Worm (Caenorhabditis elegans) whole organism, late embryonic: ENCODE results near the gene ucr-1.

Experiments used
- C08G9.2 ChIP-seq: sonication (generic microtip); optimal IDR thresholded peaks from 2 replicates; lab custom pipeline; 2016; ENCODE audit warnings: mild to moderate bottlenecking, missing genetic modification characterization, moderate library complexity, missing compliant biosample characterization
- C38D4.7 ChIP-seq: fragments of 200-800 bp; sonication (Bioruptor generic); optimal IDR thresholded peaks from 2 replicates; lab custom pipeline; 2018; ENCODE audit warnings: mild to moderate bottlenecking, missing genetic modification characterization, moderate library complexity, missing compliant biosample characterization
- K02D7.2 ChIP-seq: sonication (generic microtip); optimal IDR thresholded peaks from 2 replicates; lab custom pipeline; 2017; ENCODE audit warnings: mild to moderate bottlenecking, missing genetic modification characterization, missing compliant biosample characterization
- K09A11.1 ChIP-seq: sonication (generic microtip); optimal IDR thresholded peaks from 2 replicates; lab custom pipeline; 2017; ENCODE audit warnings: antibody characterized with exemption, mild to moderate bottlenecking, missing genetic modification characterization, missing compliant biosample characterization; ENCODE audit not compliant: insufficient read depth
- ama-1 ChIP-seq: fragments of 150-350 bp; optimal IDR thresholded peaks from 2 replicates; lab custom pipeline; 2014
- ceh-14 ChIP-seq: sonication (generic microtip); optimal IDR thresholded peaks from 2 replicates; lab custom pipeline; 2016; ENCODE audit warnings: missing genotype, missing genetic modification characterization, missing compliant biosample characterization
- ceh-18 ChIP-seq: sonication (generic microtip); optimal IDR thresholded peaks from 2 replicates; lab custom pipeline; 2016; ENCODE audit warnings: missing genetic modification characterization, missing compliant biosample characterization
- ceh-2 ChIP-seq: sonication (generic microtip); optimal IDR thresholded peaks from 2 replicates; lab custom pipeline; 2016; ENCODE audit warnings: missing genotype, missing genetic modification characterization, missing compliant biosample characterization
- ceh-22 ChIP-seq: sonication (generic microtip); optimal IDR thresholded peaks from 2 replicates; lab custom pipeline; 2017; ENCODE audit warnings: missing biosample characterization, missing genetic modification characterization
- ceh-34 ChIP-seq: sonication (generic microtip); optimal IDR thresholded peaks from 2 replicates; lab custom pipeline; 2016; ENCODE audit warnings: mild to moderate bottlenecking, missing genetic modification characterization, missing compliant biosample characterization
- ceh-45 ChIP-seq: fragments of 200-800 bp; sonication (Bioruptor generic); IDR thresholded peaks from 2 replicates; pipeline ENCODE4 v1.3.6; 2022; ENCODE audit warnings: missing genetic modification reagents, missing genetic modification characterization, missing compliant biosample characterization
- ceh-6 ChIP-seq: fragments of 200-800 bp; sonication (Bioruptor generic); optimal IDR thresholded peaks from 2 replicates; lab custom pipeline; 2018; ENCODE audit warnings: mild to moderate bottlenecking, missing genetic modification characterization, missing compliant biosample characterization
- che-1 ChIP-seq: sonication (generic microtip); optimal IDR thresholded peaks from 2 replicates; lab custom pipeline; 2016; ENCODE audit warnings: mild to moderate bottlenecking, missing genetic modification characterization, missing compliant biosample characterization
- dmd-4 ChIP-seq: sonication (generic microtip); optimal IDR thresholded peaks from 2 replicates; lab custom pipeline; 2016; ENCODE audit warnings: borderline replicate concordance, missing genetic modification characterization, missing compliant biosample characterization
- elt-2 ChIP-seq: sonication (generic microtip); optimal IDR thresholded peaks from 2 replicates; lab custom pipeline; 2016; ENCODE audit warnings: missing genetic modification reagents, missing genetic modification characterization, missing compliant biosample characterization
- eyg-1 ChIP-seq: sonication (generic microtip); optimal IDR thresholded peaks from 2 replicates; lab custom pipeline; 2016; ENCODE audit warnings: missing genotype, missing genetic modification characterization, missing compliant biosample characterization
- fax-1 ChIP-seq: sonication (generic microtip); optimal IDR thresholded peaks from 2 replicates; lab custom pipeline; 2016; ENCODE audit warnings: missing genotype, missing genetic modification characterization, missing compliant biosample characterization
- fkh-6 ChIP-seq: sonication (generic microtip); optimal IDR thresholded peaks from 2 replicates; lab custom pipeline; 2016; ENCODE audit warnings: missing genetic modification characterization, missing compliant biosample characterization
- hlh-30 ChIP-seq: sonication (generic microtip); optimal IDR thresholded peaks from 2 replicates; lab custom pipeline; 2017; ENCODE audit warnings: antibody characterized with exemption, missing genetic modification characterization, missing compliant biosample characterization; ENCODE audit not compliant: insufficient read depth
- hlh-6 ChIP-seq: sonication (generic microtip); optimal IDR thresholded peaks from 2 replicates; lab custom pipeline; 2016; ENCODE audit warnings: missing genotype, missing genetic modification characterization, missing compliant biosample characterization
- lin-11 ChIP-seq: fragments of 200-800 bp; sonication (Bioruptor generic); optimal IDR thresholded peaks from 2 replicates; lab custom pipeline; 2018; ENCODE audit warnings: mild to moderate bottlenecking, missing genetic modification characterization, missing compliant biosample characterization
- madf-2 ChIP-seq: sonication (generic microtip); optimal IDR thresholded peaks from 2 replicates; lab custom pipeline; 2017; ENCODE audit warnings: missing genetic modification characterization, missing compliant biosample characterization
- mec-3 ChIP-seq: sonication (generic microtip); optimal IDR thresholded peaks from 2 replicates; lab custom pipeline; 2016; ENCODE audit warnings: borderline replicate concordance, missing genetic modification characterization, missing compliant biosample characterization
- nhr-232 ChIP-seq: sonication (generic microtip); optimal IDR thresholded peaks from 2 replicates; lab custom pipeline; 2016; ENCODE audit warnings: missing genetic modification characterization, missing compliant biosample characterization
- npax-4 ChIP-seq: sonication (generic microtip); optimal IDR thresholded peaks from 2 replicates; lab custom pipeline; 2016; ENCODE audit warnings: missing genetic modification characterization, missing compliant biosample characterization
- odd-2 ChIP-seq: sonication (generic microtip); optimal IDR thresholded peaks from 2 replicates; lab custom pipeline; 2017; ENCODE audit warnings: antibody characterized with exemption, mild to moderate bottlenecking, missing genetic modification characterization, missing compliant biosample characterization
- pat-9 ChIP-seq: fragments of 200-800 bp; sonication (Bioruptor generic); optimal IDR thresholded peaks from 2 replicates; lab custom pipeline; 2018; ENCODE audit warnings: mild to moderate bottlenecking, missing genetic modification characterization, moderate library complexity, missing compliant biosample characterization
- pax-1 ChIP-seq: fragments of 150-350 bp; optimal IDR thresholded peaks from 2 replicates; lab custom pipeline; 2014; ENCODE audit warnings: missing biosample characterization, missing genetic modification characterization
- pha-2 ChIP-seq: sonication (generic microtip); optimal IDR thresholded peaks from 2 replicates; lab custom pipeline; 2017; ENCODE audit warnings: mild to moderate bottlenecking, missing genetic modification characterization, missing compliant biosample characterization
- pqm-1 ChIP-seq: sonication (generic microtip); optimal IDR thresholded peaks from 2 replicates; lab custom pipeline; 2016; ENCODE audit warnings: missing genetic modification characterization, missing compliant biosample characterization
- rnt-1 ChIP-seq: sonication (generic microtip); optimal IDR thresholded peaks from 2 replicates; lab custom pipeline; 2016; ENCODE audit warnings: missing genetic modification characterization, missing compliant biosample characterization
- tbx-2 ChIP-seq: sonication (generic microtip); optimal IDR thresholded peaks from 2 replicates; lab custom pipeline; 2016; ENCODE audit warnings: missing genetic modification characterization, missing compliant biosample characterization
- unc-55 ChIP-seq: sonication (generic microtip); optimal IDR thresholded peaks from 2 replicates; lab custom pipeline; 2017; ENCODE audit warnings: missing biosample characterization, missing genetic modification reagents, missing genetic modification characterization

Gene ucr-1

DNA sequence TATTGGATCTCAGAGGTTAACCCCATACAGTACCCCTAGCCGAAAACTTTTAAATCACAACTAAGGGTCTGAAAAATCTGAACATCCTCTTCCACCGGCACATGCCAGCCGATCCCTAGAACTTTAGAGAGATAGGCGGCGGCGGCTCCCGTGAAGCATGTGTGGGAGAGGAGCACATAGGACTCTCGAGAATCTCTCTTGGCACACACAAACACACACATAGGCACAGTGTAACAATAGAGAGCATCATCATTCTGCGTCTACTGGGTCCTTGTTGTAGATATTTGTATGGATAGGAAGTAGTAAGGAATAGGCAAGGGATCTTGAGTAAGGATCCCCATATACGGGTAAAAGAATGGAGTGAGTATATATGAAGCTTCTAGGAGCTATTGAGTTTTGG lies 26.2 kb upstream of the ucr-1 start:
- peak; percentile 8 for TF ChIP-seq unc-55 (GFP tag; lab: Kevin White, UChicago)
- no peak for TF ChIP-seq pqm-1
- TF ChIP-seq npax-4 (tag; lab: Kevin White, UChicago): no peak

ce11 chrIII:5566496-5566895 lies 25.4 kb upstream of the ucr-1 start:
- TF ChIP-seq eyg-1 (tag; lab: Kevin White, UChicago) (no peak), che-1 (tag; lab: Kevin White, UChicago) (no peak), pha-2 (tag; lab: Kevin White, UChicago) (no peak), ceh-22 (tag; lab: Kevin White, UChicago) (no peak), pat-9 (tag; lab: Kevin White, UChicago) (no peak), hlh-6 (no peak), tbx-2 (tag; lab: Kevin White, UChicago) (no peak), C08G9.2 (tag; lab: Kevin White, UChicago) (no peak)

DNA sequence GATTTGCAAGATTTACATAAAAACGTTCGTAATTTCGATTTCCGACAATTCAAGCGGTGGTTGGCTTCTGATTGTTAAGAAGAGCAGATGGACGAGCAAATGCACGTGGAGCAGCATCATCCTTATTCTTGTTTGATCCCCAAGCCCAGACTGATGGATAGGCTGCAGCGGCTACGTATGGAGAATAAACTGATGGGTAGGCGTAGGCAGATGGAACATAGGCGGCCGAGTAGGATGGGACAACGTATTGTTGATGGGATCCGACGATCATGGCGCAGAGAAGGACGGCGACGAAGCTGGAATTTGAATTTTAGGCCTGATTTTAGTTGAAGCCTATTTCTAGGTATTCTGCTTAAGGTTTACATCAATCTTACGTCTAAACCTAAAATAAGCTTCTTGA lies 23.7 kb upstream of the ucr-1 start:
- no peak for TF ChIP-seq K09A11.1 (tag; lab: Kevin White, UChicago)
- TF ChIP-seq ceh-2 (tag; lab: Kevin White, UChicago): no peak
- no peak for TF ChIP-seq C38D4.7
- no peak for TF ChIP-seq ceh-6 (GFP tag; lab: Kevin White, UChicago)
- no peak for TF ChIP-seq ceh-18 (tag; lab: Kevin White, UChicago)
- no peak for TF ChIP-seq hlh-30 (tag; lab: Kevin White, UChicago)
- no peak for TF ChIP-seq fax-1
- no peak for TF ChIP-seq ceh-22 (tag; lab: Kevin White, UChicago)
- no peak for TF ChIP-seq mec-3 (tag; lab: Kevin White, UChicago)
- TF ChIP-seq elt-2 (tag; lab: Kevin White, UChicago): no peak
- no peak for TF ChIP-seq dmd-4
- no peak for TF ChIP-seq hlh-6
- TF ChIP-seq npax-4 (tag; lab: Kevin White, UChicago): no peak

- no peak for TF ChIP-seq fkh-6 (tag; lab: Kevin White, UChicago)
- no peak for TF ChIP-seq ceh-34 (tag; lab: Kevin White, UChicago)
- no peak for TF ChIP-seq pax-1
- TF ChIP-seq ceh-45 (GFP tag; lab: Robert Waterston, UW): no peak
- no peak for TF ChIP-seq odd-2
- TF ChIP-seq ceh-14 (tag; lab: Kevin White, UChicago): no peak
- TF ChIP-seq ceh-18 (tag; lab: Kevin White, UChicago): no peak
- no peak for TF ChIP-seq C38D4.7
- TF ChIP-seq C08G9.2 (tag; lab: Kevin White, UChicago): no peak
- no peak for TF ChIP-seq K02D7.2
- TF ChIP-seq nhr-232 (tag; lab: Kevin White, UChicago): no peak
- no peak for TF ChIP-seq ama-1 (lab: Kevin White, UChicago)
- no peak for TF ChIP-seq rnt-1 (tag; lab: Kevin White, UChicago)
- no peak for TF ChIP-seq madf-2 (tag; lab: Kevin White, UChicago)
- TF ChIP-seq fax-1: no peak
Measured at ce11 chrIII:5568679-5569078, 23.3 kb upstream of the ucr-1 start, which contains the start of gene nspb-12. TSS of gene nspb-12 (minus strand) at chrIII:5568779.

DNA sequence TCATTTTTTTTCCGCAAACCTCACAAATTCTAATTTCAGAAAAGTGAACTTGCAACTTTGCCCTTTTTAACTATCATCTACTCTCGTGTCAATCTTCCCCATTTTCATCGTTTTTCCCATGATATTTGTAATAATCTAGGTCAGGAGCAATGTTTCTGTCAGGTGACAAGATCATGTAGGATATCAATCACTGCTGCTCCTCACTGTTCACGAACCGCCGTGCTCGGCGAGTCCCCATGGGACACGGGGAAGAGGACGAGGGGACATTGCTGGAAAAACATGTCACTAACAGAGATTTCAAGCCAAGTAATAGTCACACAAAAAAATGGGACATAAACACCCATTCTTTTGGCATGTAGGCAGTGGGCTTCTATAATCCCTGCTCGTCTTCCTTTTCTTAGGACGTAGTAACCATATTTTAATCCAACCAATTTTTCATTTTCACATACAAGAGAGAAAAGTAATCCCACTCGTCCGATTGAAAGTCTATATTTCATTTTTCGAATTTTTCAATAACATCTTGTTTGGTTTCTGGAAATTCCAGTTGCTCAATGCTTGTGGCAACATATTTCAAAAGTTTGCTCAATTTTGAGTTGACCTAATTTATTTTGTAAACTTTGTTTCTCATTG lies 21.0 kb upstream of the ucr-1 start:
- TF ChIP-seq mec-3 (tag; lab: Kevin White, UChicago): no peak
- no peak for TF ChIP-seq lin-11
- TF ChIP-seq K09A11.1 (tag; lab: Kevin White, UChicago): no peak
